Fruit fly (Drosophila melanogaster) whole organism, embryonic: ENCODE data around the gene CG4497.

Experiments
- Adf1 ChIP-seq: fragments of 200-800 bp; sonication (Bioruptor generic); IDR thresholded peaks from 2 replicates; pipeline ENCODE4 v1.3.6; 2022; ENCODE audit warnings: missing biosample characterization, missing genetic modification characterization
- Awh ChIP-seq: fragments of 200-800 bp; sonication (Bioruptor generic); IDR thresholded peaks from 2 replicates; pipeline ENCODE4, ENCODE4 v1.3.6; 2022; ENCODE audit warnings: missing biosample characterization, missing genetic modification characterization
- BEAF-32 ChIP-seq: fragments of 200-800 bp; sonication (Bioruptor generic); optimal IDR thresholded peaks from 3 replicates; lab custom pipeline; 2017; ENCODE audit warnings: missing biosample characterization, missing genetic modification characterization, mild to moderate bottlenecking, moderate library complexity, missing genetic modification reagents
- CG11398 ChIP-seq: fragments of 200-800 bp; sonication (Bioruptor generic); optimal IDR thresholded peaks from 2 replicates; lab custom pipeline; 2016; ENCODE audit warnings: missing biosample characterization, missing genetic modification characterization
- CG11696 ChIP-seq: fragments of 200-800 bp; sonication (Bioruptor generic); IDR thresholded peaks from 2 replicates; pipeline ENCODE4 v1.3.6; 2022; ENCODE audit warnings: missing biosample characterization, missing genetic modification characterization
- CG1647 ChIP-seq: fragments of 200-800 bp; sonication (Bioruptor generic); optimal IDR thresholded peaks from 3 replicates; lab custom pipeline; 2016; ENCODE audit warnings: missing biosample characterization, missing genetic modification characterization
- CG1792 ChIP-seq: fragments of 200-800 bp; sonication (Bioruptor generic); optimal IDR thresholded peaks from 2 replicates; lab custom pipeline; 2016; ENCODE audit warnings: missing biosample characterization, missing genetic modification characterization
- CG2120 ChIP-seq: fragments of 200-800 bp; sonication (Bioruptor generic); optimal IDR thresholded peaks from 3 replicates; lab custom pipeline; 2016; ENCODE audit warnings: missing biosample characterization, missing genetic modification characterization
- CG31441 ChIP-seq: fragments of 200-800 bp; sonication (Bioruptor generic); IDR thresholded peaks from 2 replicates; pipeline ENCODE4 v1.3.6; 2022; ENCODE audit warnings: missing biosample characterization, missing genetic modification characterization
- CG3163 ChIP-seq: fragments of 200-800 bp; sonication (Bioruptor generic); optimal IDR thresholded peaks from 3 replicates; lab custom pipeline; 2016; ENCODE audit warnings: missing biosample characterization, missing genetic modification characterization
- CG3407 ChIP-seq: fragments of 200-800 bp; sonication (Bioruptor generic); optimal IDR thresholded peaks from 2 replicates; lab custom pipeline; 2018; ENCODE audit warnings: missing biosample characterization, mild to moderate bottlenecking, missing genetic modification characterization
- CG3838 ChIP-seq: fragments of 200-800 bp; sonication (Bioruptor generic); optimal IDR thresholded peaks from 3 replicates; lab custom pipeline; 2016; ENCODE audit warnings: missing biosample characterization, missing genetic modification characterization
- CG5180 ChIP-seq: fragments of 200-800 bp; sonication (Bioruptor generic); optimal IDR thresholded peaks from 3 replicates; lab custom pipeline; 2017; ENCODE audit warnings: missing biosample characterization, missing genetic modification characterization, mild to moderate bottlenecking, moderate library complexity, missing genetic modification reagents
- CG7963 ChIP-seq: fragments of 200-800 bp; sonication (Bioruptor generic); IDR thresholded peaks from 3 replicates; pipeline ENCODE4 v1.3.6; 2022; ENCODE audit warnings: missing biosample characterization, missing genetic modification characterization; ENCODE audit not compliant: partially characterized antibody
- CG7987 ChIP-seq: fragments of 200-800 bp; sonication (Bioruptor generic); optimal IDR thresholded peaks from 2 replicates; lab custom pipeline; 2018; ENCODE audit warnings: missing biosample characterization, mild to moderate bottlenecking, missing genetic modification characterization, moderate library complexity
- CG8281 ChIP-seq: fragments of 200-800 bp; sonication (Bioruptor generic); optimal IDR thresholded peaks from 2 replicates; lab custom pipeline; 2018; ENCODE audit warnings: missing biosample characterization, mild to moderate bottlenecking, missing genetic modification characterization, moderate library complexity
- CG8290 ChIP-seq, 3 experiments: fragments of 200-800 bp; sonication (Bioruptor generic); optimal IDR thresholded peaks; 2 replicates each; lab custom pipeline; 2016 to 2019; ENCODE audit warnings: missing biosample characterization in 3 of 3, missing genetic modification characterization in 3 of 3, mild to moderate bottlenecking in 2 of 3, moderate library complexity in 1 of 3
- CG8765 ChIP-seq: fragments of 200-800 bp; sonication (Bioruptor generic); IDR thresholded peaks from 2 replicates; pipeline ENCODE4 v1.3.6; 2022; ENCODE audit warnings: missing biosample characterization, missing genetic modification characterization
- Chrac-16 ChIP-seq: fragments of 200-800 bp; sonication (Bioruptor generic); optimal IDR thresholded peaks from 3 replicates; lab custom pipeline; 2016; ENCODE audit warnings: missing biosample characterization, missing genetic modification characterization
- Dbx ChIP-seq: fragments of 200-800 bp; sonication (Bioruptor generic); IDR thresholded peaks from 3 replicates; pipeline ENCODE4 v1.3.6; 2022; ENCODE audit warnings: missing biosample characterization, missing genetic modification characterization
- Gug ChIP-seq: fragments of 200-800 bp; sonication (Bioruptor generic); IDR thresholded peaks from 4 replicates; pipeline ENCODE4 v1.3.6; 2022; ENCODE audit warnings: missing biosample characterization, missing genetic modification characterization
- MESR4 ChIP-seq: fragments of 200-800 bp; sonication (Bioruptor generic); optimal IDR thresholded peaks from 2 replicates; lab custom pipeline; 2018; ENCODE audit warnings: missing biosample characterization, mild to moderate bottlenecking, missing genetic modification characterization, moderate library complexity
- NC2β ChIP-seq: fragments of 200-800 bp; sonication (Bioruptor generic); optimal IDR thresholded peaks from 2 replicates; lab custom pipeline; 2016; ENCODE audit warnings: missing biosample characterization, missing genetic modification characterization
- Nf-YC ChIP-seq: fragments of 200-800 bp; optimal IDR thresholded peaks from 3 replicates; lab custom pipeline; 2019; ENCODE audit warnings: missing biosample characterization, mild to moderate bottlenecking, missing genetic modification characterization, moderate library complexity
- Oaz ChIP-seq: fragments of 200-800 bp; sonication (Bioruptor generic); IDR thresholded peaks from 2 replicates; pipeline ENCODE4 v1.3.6; 2022; ENCODE audit warnings: missing biosample characterization, missing genetic modification characterization
- Ravus ChIP-seq: fragments of 200-800 bp; sonication (Bioruptor generic); IDR thresholded peaks from 2 replicates; pipeline ENCODE4 v1.3.6; 2022; ENCODE audit warnings: missing biosample characterization, missing genetic modification characterization
- Scr ChIP-seq: fragments of 200-800 bp; sonication (Bioruptor generic); IDR thresholded peaks from 2 replicates; pipeline ENCODE4 v1.3.6; 2022; ENCODE audit warnings: missing biosample characterization, missing genetic modification characterization; ENCODE audit not compliant: partially characterized antibody
- Sry-δ ChIP-seq: fragments of 200-800 bp; sonication (Bioruptor generic); optimal IDR thresholded peaks from 2 replicates; lab custom pipeline; 2016; ENCODE audit warnings: missing biosample characterization, missing genetic modification characterization
- Tbp ChIP-seq: fragments of >200 bp; optimal IDR thresholded peaks from 2 replicates; lab custom pipeline; 2018; ENCODE audit warnings: missing biosample characterization, missing genetic modification characterization
- Usf ChIP-seq: fragments of 200-800 bp; sonication (Bioruptor generic); optimal IDR thresholded peaks from 2 replicates; lab custom pipeline; 2017; ENCODE audit warnings: missing genotype, missing biosample characterization, missing genetic modification characterization
- Xbp1 ChIP-seq: fragments of 200-800 bp; sonication (Bioruptor generic); optimal IDR thresholded peaks from 3 replicates; lab custom pipeline; 2016; ENCODE audit warnings: missing biosample characterization, mild to moderate bottlenecking, missing genetic modification characterization
- YL-1 ChIP-seq: fragments of 200-800 bp; sonication (Bioruptor generic); optimal IDR thresholded peaks from 3 replicates; lab custom pipeline; 2017; ENCODE audit warnings: missing biosample characterization, mild to moderate bottlenecking, missing genetic modification characterization
- ab ChIP-seq: fragments of 200-800 bp; sonication (Bioruptor generic); optimal IDR thresholded peaks from 2 replicates; lab custom pipeline; 2016; ENCODE audit warnings: missing biosample characterization, missing genetic modification characterization
- ase ChIP-seq: fragments of 200-800 bp; sonication (Bioruptor generic); IDR thresholded peaks from 3 replicates; pipeline ENCODE4 v1.3.6; 2022; ENCODE audit warnings: missing biosample characterization, missing genetic modification characterization
- bab2 ChIP-seq: fragments of 200-800 bp; sonication (Bioruptor generic); optimal IDR thresholded peaks from 2 replicates; lab custom pipeline; 2016; ENCODE audit warnings: missing biosample characterization, missing genetic modification characterization
- bbx ChIP-seq: fragments of 200-800 bp; sonication (Bioruptor generic); IDR thresholded peaks from 2 replicates; pipeline ENCODE4 v1.3.6; 2022; ENCODE audit warnings: missing biosample characterization, missing genetic modification characterization; ENCODE audit not compliant: partially characterized antibody
- croc ChIP-seq: fragments of 200-800 bp; sonication (Bioruptor generic); conservative IDR thresholded peaks from 3 replicates; pipeline ENCODE4 v1.3.6; 2022; ENCODE audit warnings: missing biosample characterization, missing genetic modification characterization
- gcm2 ChIP-seq: fragments of 200-800 bp; sonication (Bioruptor generic); optimal IDR thresholded peaks from 2 replicates; lab custom pipeline; 2016; ENCODE audit warnings: missing biosample characterization, missing genetic modification characterization
- ham ChIP-seq: fragments of 200-800 bp; sonication (Bioruptor generic); IDR thresholded peaks from 2 replicates; pipeline ENCODE4 v1.3.6; 2022; ENCODE audit warnings: missing biosample characterization, missing genetic modification characterization
- insv ChIP-seq, 2 experiments: fragments of 200-800 bp; sonication (Bioruptor generic); optimal IDR thresholded peaks; 3 replicates each; lab custom pipeline; 2016 to 2018; ENCODE audit warnings: missing biosample characterization in 2 of 2, missing genetic modification characterization in 2 of 2
- jigr1 ChIP-seq: fragments of 200-800 bp; sonication (Bioruptor generic); IDR thresholded peaks from 3 replicates; pipeline ENCODE4 v1.3.6; 2022; ENCODE audit warnings: missing biosample characterization, missing genetic modification characterization
- jumu ChIP-seq: fragments of 200-800 bp; sonication (Bioruptor generic); optimal IDR thresholded peaks from 3 replicates; lab custom pipeline; 2016; ENCODE audit warnings: missing biosample characterization, missing genetic modification characterization
- luna ChIP-seq: fragments of 200-800 bp; sonication (Bioruptor generic); optimal IDR thresholded peaks from 2 replicates; lab custom pipeline; 2016; ENCODE audit warnings: missing biosample characterization, missing genetic modification characterization
- repo ChIP-seq: fragments of 200-800 bp; sonication (Bioruptor generic); optimal IDR thresholded peaks from 2 replicates; lab custom pipeline; 2016; ENCODE audit warnings: missing biosample characterization, missing genetic modification characterization
- scrt ChIP-seq: fragments of 200-800 bp; sonication (Bioruptor generic); optimal IDR thresholded peaks from 2 replicates; lab custom pipeline; 2018; ENCODE audit warnings: missing biosample characterization, mild to moderate bottlenecking, missing genetic modification characterization, moderate library complexity
- tll ChIP-seq, 2 experiments: fragments of 200-800 bp in 1 of 2; fragments of >200 bp in 1 of 2; sonication (Bioruptor generic) in 1 of 2; optimal IDR thresholded peaks; 2 replicates each; lab custom pipeline; 2017 to 2019; ENCODE audit warnings: missing biosample characterization in 2 of 2, missing genetic modification characterization in 2 of 2, mild to moderate bottlenecking in 1 of 2, moderate library complexity in 1 of 2
- tna ChIP-seq: fragments of 200-800 bp; sonication (Bioruptor generic); IDR thresholded peaks from 2 replicates; pipeline ENCODE4 v1.3.6; 2022; ENCODE audit warnings: missing biosample characterization, missing genetic modification characterization; ENCODE audit not compliant: partially characterized antibody
- unpg ChIP-seq: fragments of 200-800 bp; sonication (Bioruptor generic); optimal IDR thresholded peaks from 3 replicates; lab custom pipeline; 2018; ENCODE audit warnings: missing biosample characterization, mild to moderate bottlenecking, missing genetic modification characterization, moderate library complexity
- wek ChIP-seq: fragments of 200-800 bp; sonication (Bioruptor generic); optimal IDR thresholded peaks from 3 replicates; lab custom pipeline; 2018; ENCODE audit warnings: missing biosample characterization, mild to moderate bottlenecking, missing genetic modification characterization, moderate library complexity

Gene CG4497

dm6 chr2L:7219650-7220267 lies 25.4 kb upstream of the CG4497 start, which contains the start of gene CG13784 (continued):
- TF ChIP-seq YL-1 (GFP tag; lab: Kevin White, UChicago) (peak; percentile 58), jigr1 (GFP tag; lab: Robert Waterston, UW) (no peak), CG31441 (GFP tag; lab: Robert Waterston, UW) (peak; percentile 51), repo (GFP tag; lab: Kevin White, UChicago) (no peak), ham (GFP tag; lab: Robert Waterston, UW) (no peak), gcm2 (no peak), MESR4 (GFP tag; lab: Kevin White, UChicago) (peak; percentile 76), CG11696 (GFP tag; lab: Robert Waterston, UW) (0 out of 2 replicates have a peak, but pooled peaks have one; percentile 5), CG8281 (tag; lab: Kevin White, UChicago) (no peak), insv (GFP tag; optimal IDR thresholded peaks at IDR 0.05; lab: Kevin White, UChicago) (peak in 1 of 2 experiments; percentile 41), scrt (GFP tag; lab: Kevin White, UChicago) (peak; percentile 34), CG8765 (GFP tag; lab: Robert Waterston, UW) (peak; percentile 26; the same call in 1 of the 2 replicates), Usf (GFP tag; lab: Kevin White, UChicago) (no peak), CG8290 (GFP tag; optimal IDR thresholded peaks at IDR 0.05; lab: Kevin White, UChicago) (peak; percentile 62), CG8290 (tag; optimal IDR thresholded peaks at IDR 0.05; lab: Kevin White, UChicago) (peak; percentile 27 to 94), CG7987 (peak; percentile 41), ase (GFP tag; lab: Robert Waterston, UW) (peak; percentile 33; the same call in 1 of the 3 replicates), Gug (GFP tag; lab: Robert Waterston, UW) (no peak), ab (GFP tag; lab: Kevin White, UChicago) (no peak), CG5180 (GFP tag; lab: Kevin White, UChicago) (no peak), Sry-δ (GFP tag; lab: Kevin White, UChicago) (peak; percentile 60), bbx (GFP tag; lab: Robert Waterston, UW) (peak; percentile 78), Adf1 (GFP tag; lab: Robert Waterston, UW) (no peak), CG2120 (GFP tag; lab: Kevin White, UChicago) (peak; percentile 55), Scr (GFP tag; lab: Robert Waterston, UW) (peak; percentile 69), Oaz (no peak), CG7963 (GFP tag; lab: Robert Waterston, UW) (peak; percentile 33; the same call in 1 of the 3 replicates), Xbp1 (GFP tag; lab: Kevin White, UChicago) (peak; percentile 36), Ravus (GFP tag; lab: Robert Waterston, UW) (no peak), CG3163 (no peak), jumu (GFP tag; lab: Kevin White, UChicago) (no peak), unpg (peak; percentile 42), bab2 (no peak), Chrac-16 (no peak), CG3407 (GFP tag; lab: Kevin White, UChicago) (no peak), Tbp (GFP tag; lab: Kevin White, UChicago) (peak; percentile 60), wek (GFP tag; lab: Kevin White, UChicago) (peak; percentile 50), Awh (GFP tag; lab: Robert Waterston, UW) (no peak), CG11398 (GFP tag; lab: Kevin White, UChicago) (peak; percentile 10), CG1647 (GFP tag; lab: Kevin White, UChicago) (peak; percentile 22), Dbx (GFP tag; lab: Robert Waterston, UW) (peak; percentile 56; the same call in 2 of the 3 replicates), Nf-YC (peak; percentile 55), tll (GFP tag; optimal IDR thresholded peaks at IDR 0.05; lab: Kevin White, UChicago) (no peak), CG3838 (GFP tag; lab: Kevin White, UChicago) (no peak), NC2β (GFP tag; lab: Kevin White, UChicago) (no peak), CG1792 (GFP tag; lab: Kevin White, UChicago) (no peak), tna (peak; percentile 58; the same call in 1 of the 2 replicates), luna (GFP tag; lab: Kevin White, UChicago) (no peak), BEAF-32 (GFP tag; lab: Kevin White, UChicago) (peak; percentile 78), croc (GFP tag; lab: Robert Waterston, UW) (no peak)
